Worm (Caenorhabditis elegans) whole organism, late embryonic: Measurements from ENCODE around the gene T25B2.1.

Experiments
- F13H6.1 ChIP-seq: sonication (generic microtip); optimal IDR thresholded peaks from 2 replicates; lab custom pipeline; 2016; ENCODE audit warnings: missing genetic modification characterization, missing compliant biosample characterization
- K02D7.2 ChIP-seq: sonication (generic microtip); optimal IDR thresholded peaks from 2 replicates; lab custom pipeline; 2017; ENCODE audit warnings: mild to moderate bottlenecking, missing genetic modification characterization, missing compliant biosample characterization
- K09A11.1 ChIP-seq: sonication (generic microtip); optimal IDR thresholded peaks from 2 replicates; lab custom pipeline; 2017; ENCODE audit warnings: antibody characterized with exemption, mild to moderate bottlenecking, missing genetic modification characterization, missing compliant biosample characterization; ENCODE audit not compliant: insufficient read depth
- T23F11.4 ChIP-seq: fragments of 200-800 bp; sonication (Bioruptor generic); optimal IDR thresholded peaks from 2 replicates; lab custom pipeline; 2018; ENCODE audit warnings: mild to moderate bottlenecking, missing genetic modification characterization, missing compliant biosample characterization
- ahr-1 ChIP-seq: sonication (generic microtip); optimal IDR thresholded peaks from 2 replicates; lab custom pipeline; 2016; ENCODE audit warnings: missing genetic modification characterization, missing compliant biosample characterization
- ama-1 ChIP-seq: fragments of 150-350 bp; optimal IDR thresholded peaks from 2 replicates; lab custom pipeline; 2014
- ceh-14 ChIP-seq: sonication (generic microtip); optimal IDR thresholded peaks from 2 replicates; lab custom pipeline; 2016; ENCODE audit warnings: missing genotype, missing genetic modification characterization, missing compliant biosample characterization
- ceh-22 ChIP-seq: sonication (generic microtip); optimal IDR thresholded peaks from 2 replicates; lab custom pipeline; 2017; ENCODE audit warnings: missing biosample characterization, missing genetic modification characterization
- ceh-24 ChIP-seq: sonication (generic microtip); optimal IDR thresholded peaks from 2 replicates; lab custom pipeline; 2016; ENCODE audit warnings: mild to moderate bottlenecking, missing genetic modification characterization, missing compliant biosample characterization
- ceh-31 ChIP-seq: sonication (generic microtip); optimal IDR thresholded peaks from 2 replicates; lab custom pipeline; 2016; ENCODE audit warnings: missing genetic modification characterization, missing compliant biosample characterization
- ceh-34 ChIP-seq: sonication (generic microtip); optimal IDR thresholded peaks from 2 replicates; lab custom pipeline; 2016; ENCODE audit warnings: mild to moderate bottlenecking, missing genetic modification characterization, missing compliant biosample characterization
- ceh-48 ChIP-seq: sonication (generic microtip); optimal IDR thresholded peaks from 2 replicates; lab custom pipeline; 2016; ENCODE audit warnings: missing genetic modification characterization, inconsistent platforms, missing compliant biosample characterization
- ceh-6 ChIP-seq: fragments of 200-800 bp; sonication (Bioruptor generic); optimal IDR thresholded peaks from 2 replicates; lab custom pipeline; 2018; ENCODE audit warnings: mild to moderate bottlenecking, missing genetic modification characterization, missing compliant biosample characterization
- che-1 ChIP-seq: sonication (generic microtip); optimal IDR thresholded peaks from 2 replicates; lab custom pipeline; 2016; ENCODE audit warnings: mild to moderate bottlenecking, missing genetic modification characterization, missing compliant biosample characterization
- dmd-4 ChIP-seq: sonication (generic microtip); optimal IDR thresholded peaks from 2 replicates; lab custom pipeline; 2016; ENCODE audit warnings: borderline replicate concordance, missing genetic modification characterization, missing compliant biosample characterization
- elt-2 ChIP-seq: sonication (generic microtip); optimal IDR thresholded peaks from 2 replicates; lab custom pipeline; 2016; ENCODE audit warnings: missing genetic modification reagents, missing genetic modification characterization, missing compliant biosample characterization
- elt-4 ChIP-seq: sonication (generic microtip); optimal IDR thresholded peaks from 2 replicates; lab custom pipeline; 2016; ENCODE audit warnings: missing genetic modification characterization, missing compliant biosample characterization
- eyg-1 ChIP-seq: sonication (generic microtip); optimal IDR thresholded peaks from 2 replicates; lab custom pipeline; 2016; ENCODE audit warnings: missing genotype, missing genetic modification characterization, missing compliant biosample characterization
- fkh-6 ChIP-seq: sonication (generic microtip); optimal IDR thresholded peaks from 2 replicates; lab custom pipeline; 2016; ENCODE audit warnings: missing genetic modification characterization, missing compliant biosample characterization
- gmeb-2 ChIP-seq: sonication (generic microtip); optimal IDR thresholded peaks from 2 replicates; lab custom pipeline; 2016; ENCODE audit warnings: missing genetic modification characterization, inconsistent platforms, missing compliant biosample characterization
- hlh-30 ChIP-seq: sonication (generic microtip); optimal IDR thresholded peaks from 2 replicates; lab custom pipeline; 2017; ENCODE audit warnings: antibody characterized with exemption, missing genetic modification characterization, missing compliant biosample characterization; ENCODE audit not compliant: insufficient read depth
- hlh-6 ChIP-seq: sonication (generic microtip); optimal IDR thresholded peaks from 2 replicates; lab custom pipeline; 2016; ENCODE audit warnings: missing genotype, missing genetic modification characterization, missing compliant biosample characterization
- madf-2 ChIP-seq: sonication (generic microtip); optimal IDR thresholded peaks from 2 replicates; lab custom pipeline; 2017; ENCODE audit warnings: missing genetic modification characterization, missing compliant biosample characterization
- mec-3 ChIP-seq: sonication (generic microtip); optimal IDR thresholded peaks from 2 replicates; lab custom pipeline; 2016; ENCODE audit warnings: borderline replicate concordance, missing genetic modification characterization, missing compliant biosample characterization
- nhr-11 ChIP-seq: fragments of 150-350 bp; optimal IDR thresholded peaks from 2 replicates; lab custom pipeline; 2014; ENCODE audit warnings: missing biosample characterization, missing genetic modification characterization
- nhr-232 ChIP-seq: sonication (generic microtip); optimal IDR thresholded peaks from 2 replicates; lab custom pipeline; 2016; ENCODE audit warnings: missing genetic modification characterization, missing compliant biosample characterization
- npax-4 ChIP-seq: sonication (generic microtip); optimal IDR thresholded peaks from 2 replicates; lab custom pipeline; 2016; ENCODE audit warnings: missing genetic modification characterization, missing compliant biosample characterization
- pax-1 ChIP-seq: fragments of 150-350 bp; optimal IDR thresholded peaks from 2 replicates; lab custom pipeline; 2014; ENCODE audit warnings: missing biosample characterization, missing genetic modification characterization
- pha-4 ChIP-seq: fragments of 150-350 bp; optimal IDR thresholded peaks from 2 replicates; lab custom pipeline; 2018; ENCODE audit warnings: missing biosample characterization, missing genetic modification reagents, missing genetic modification characterization
- pros-1 ChIP-seq: fragments of 150-350 bp; optimal IDR thresholded peaks from 2 replicates; lab custom pipeline; 2014; ENCODE audit warnings: missing biosample characterization, missing genetic modification reagents, missing genetic modification characterization
- rnt-1 ChIP-seq: sonication (generic microtip); optimal IDR thresholded peaks from 2 replicates; lab custom pipeline; 2016; ENCODE audit warnings: missing genetic modification characterization, missing compliant biosample characterization
- sdc-2 ChIP-seq: sonication (generic microtip); optimal IDR thresholded peaks from 2 replicates; lab custom pipeline; 2016; ENCODE audit warnings: missing genotype, missing genetic modification characterization, missing compliant biosample characterization
- sox-2 ChIP-seq: fragments of 200-800 bp; sonication (Bioruptor generic); IDR thresholded peaks from 2 replicates; pipeline ENCODE4 v1.3.6; 2022; ENCODE audit warnings: missing genetic modification reagents, missing genetic modification characterization, missing compliant biosample characterization
- ttx-3 ChIP-seq: sonication (generic microtip); optimal IDR thresholded peaks from 2 replicates; lab custom pipeline; 2016; ENCODE audit warnings: missing genetic modification reagents, missing genetic modification characterization, missing compliant biosample characterization
- unc-42 ChIP-seq: sonication (generic microtip); optimal IDR thresholded peaks from 2 replicates; lab custom pipeline; 2016; ENCODE audit warnings: missing genotype, missing genetic modification characterization, missing compliant biosample characterization
- unc-86 ChIP-seq: sonication (generic microtip); optimal IDR thresholded peaks from 2 replicates; lab custom pipeline; 2016; ENCODE audit warnings: missing genetic modification characterization, missing compliant biosample characterization
- zip-5 ChIP-seq: sonication (generic microtip); optimal IDR thresholded peaks from 2 replicates; lab custom pipeline; 2016; ENCODE audit warnings: missing genetic modification characterization, missing compliant biosample characterization

The T25B2.1 gene

ce11 chrX:6162037-6162436 lies 11.7 kb upstream of the T25B2.1 start:
- TF ChIP-seq gmeb-2 (tag; lab: Kevin White, UChicago) (no peak), madf-2 (tag; lab: Kevin White, UChicago) (no peak), nhr-11 (no peak)

ce11 chrX:6167376-6167775 lies 6.4 kb upstream of the T25B2.1 start:
- TF ChIP-seq ceh-22 (no peak), eyg-1 (no peak), mec-3 (no peak), pha-4 (tag; lab: Kevin White, UChicago) (no peak), ceh-48 (tag; lab: Kevin White, UChicago) (no peak), K02D7.2 (tag; lab: Kevin White, UChicago) (no peak), nhr-11 (no peak), ahr-1 (tag; lab: Kevin White, UChicago) (no peak), ceh-24 (no peak), hlh-6 (no peak), ceh-6 (GFP tag; lab: Kevin White, UChicago) (no peak), hlh-30 (tag; lab: Kevin White, UChicago) (no peak), ttx-3 (tag; lab: Kevin White, UChicago) (no peak), pax-1 (tag; lab: Kevin White, UChicago) (no peak), gmeb-2 (tag; lab: Kevin White, UChicago) (no peak), F13H6.1 (no peak), unc-86 (tag; lab: Kevin White, UChicago) (no peak)

ce11 chrX:6169252-6169651 lies 4.5 kb upstream of the T25B2.1 start, which contains the start of gene T25B2.2:
Gene T25B2.2 (plus strand): TSS chrX:6169643.
- TF ChIP-seq sox-2 (no peak), sdc-2 (tag; lab: Kevin White, UChicago) (no peak), nhr-11 (no peak), nhr-232 (no peak), ceh-34 (no peak), ama-1 (lab: Kevin White, UChicago) (no peak), elt-2 (peak; percentile 88), T23F11.4 (GFP tag; lab: Kevin White, UChicago) (no peak)

- TF ChIP-seq che-1: no peak
- TF ChIP-seq K02D7.2 (tag; lab: Kevin White, UChicago): no peak
- no peak for TF ChIP-seq hlh-6
- TF ChIP-seq ceh-22: no peak
- no peak for TF ChIP-seq ceh-31
- no peak for TF ChIP-seq elt-4
- TF ChIP-seq fkh-6 (tag; lab: Kevin White, UChicago): no peak
- no peak for TF ChIP-seq K09A11.1 (tag; lab: Kevin White, UChicago)
- no peak for TF ChIP-seq sdc-2 (tag; lab: Kevin White, UChicago)
- TF ChIP-seq unc-42 (tag; lab: Kevin White, UChicago): no peak
- TF ChIP-seq npax-4: no peak
- TF ChIP-seq rnt-1 (tag; lab: Kevin White, UChicago): no peak
These were observed 2.1 kb downstream of the T25B2.1 start, which contains the start of gene T25B2.3 for ce11 chrX:6175829-6176228. Gene T25B2.3 (plus strand): TSS chrX:6176129.

ce11 chrX:6177944-6178566 lies 4.3 kb downstream of the T25B2.1 start, which contains the start of the genes T25B2.4 and T13C5.3:
Gene T25B2.4 (plus strand): TSS chrX:6178244.
Gene T13C5.3 (plus strand): TSS chrX:6178516.
- TF ChIP-seq ceh-14 (tag; lab: Kevin White, UChicago): no peak
- no peak for TF ChIP-seq dmd-4
- no peak for TF ChIP-seq ceh-31
- no peak for TF ChIP-seq pax-1 (tag; lab: Kevin White, UChicago)
- no peak for TF ChIP-seq eyg-1
- no peak for TF ChIP-seq pros-1
- no peak for TF ChIP-seq ceh-24
- no peak for TF ChIP-seq zip-5 (tag; lab: Kevin White, UChicago)
- no peak for TF ChIP-seq sdc-2 (tag; lab: Kevin White, UChicago)
- TF ChIP-seq nhr-11: no peak
